Worm (Caenorhabditis elegans) whole organism, young adult: ENCODE measurements around the gene Y71H2AM.14.

Source experiments
- let-607 ChIP-seq, 2 experiments: fragments of 200-800 bp in 1 of 2; sonication (Bioruptor generic) in 1 of 2; sonication (generic microtip) in 1 of 2; optimal IDR thresholded peaks; 2 replicates each; lab custom pipeline; 2016 to 2018; ENCODE audit warnings: mild to moderate bottlenecking in 2 of 2, missing compliant biosample characterization in 2 of 2, missing genetic modification characterization in 2 of 2, moderate library complexity in 2 of 2, missing genotype in 1 of 2
- madf-8 ChIP-seq: fragments of 200-800 bp; sonication (Bioruptor generic); conservative IDR thresholded peaks from 2 replicates; pipeline ENCODE4 v1.3.6; 2022; ENCODE audit warnings: missing genetic modification reagents, missing genetic modification characterization, missing compliant biosample characterization

The Y71H2AM.14 gene

ce11 chrIII:2698740-2699139, 47.7 kb downstream of the Y71H2AM.14 start, which contains the start of gene slc-30A9 (continued):
- no peak for TF ChIP-seq let-607 (tag; optimal IDR thresholded peaks at IDR 0.05; lab: Kevin White, UChicago)
- no peak for TF ChIP-seq madf-8 (GFP tag; lab: Robert Waterston, UW)
- TF ChIP-seq, all 124 proteins: peak for 6
